Worm (Caenorhabditis elegans) whole organism, L3 larva: ENCODE measurements around the gene srj-4.
A peak's percentile ranks its signal among the peaks of the same experiment; 100 is the strongest.

Experiments used
- R02D3.7 ChIP-seq: fragments of 150-350 bp; optimal IDR thresholded peaks from 2 replicates; lab custom pipeline; 2014; ENCODE audit warnings: missing biosample characterization, missing genetic modification characterization
- ZK546.5 ChIP-seq: sonication (generic microtip); optimal IDR thresholded peaks from 2 replicates; lab custom pipeline; 2017; ENCODE audit warnings: missing biosample characterization, missing genetic modification characterization
- aly-2 ChIP-seq: fragments of 150-350 bp; optimal IDR thresholded peaks from 2 replicates; lab custom pipeline; 2014; ENCODE audit warnings: missing biosample characterization, missing genetic modification characterization
- ama-1 ChIP-seq: fragments of 150-350 bp; optimal IDR thresholded peaks from 2 replicates; lab custom pipeline; 2018
- ceh-82 ChIP-seq: fragments of 150-350 bp; optimal IDR thresholded peaks from 2 replicates; lab custom pipeline; 2014; ENCODE audit warnings: missing biosample characterization, missing genetic modification characterization
- ceh-9 ChIP-seq: sonication (generic microtip); optimal IDR thresholded peaks from 2 replicates; lab custom pipeline; 2018; ENCODE audit warnings: missing biosample characterization, missing genetic modification characterization
- daf-12 ChIP-seq: fragments of 150-350 bp; optimal IDR thresholded peaks from 2 replicates; lab custom pipeline; 2014; ENCODE audit warnings: missing biosample characterization, missing genetic modification reagents, missing genetic modification characterization
- egl-27 ChIP-seq: sonication (generic microtip); optimal IDR thresholded peaks from 4 replicates; lab custom pipeline; 2017; ENCODE audit warnings: missing biosample characterization, missing genetic modification reagents, missing genetic modification characterization
- egl-5 ChIP-seq: fragments of 150-350 bp; optimal IDR thresholded peaks from 2 replicates; lab custom pipeline; 2017; ENCODE audit warnings: missing biosample characterization, missing genetic modification reagents, missing genetic modification characterization, inconsistent platforms
- elt-1 ChIP-seq: fragments of 150-350 bp; optimal IDR thresholded peaks from 2 replicates; lab custom pipeline; 2014; ENCODE audit warnings: missing biosample characterization, missing genetic modification characterization
- elt-3 ChIP-seq, 3 experiments: fragments of 150-350 bp in 1 of 3; sonication (generic microtip) in 2 of 3; optimal IDR thresholded peaks; 2 replicates in 2 of 3; 4 replicates in 1 of 3; lab custom pipeline; 2014 to 2017; ENCODE audit warnings: missing biosample characterization in 3 of 3, missing genetic modification characterization in 3 of 3
- eor-1 ChIP-seq, 2 experiments: fragments of 150-350 bp; optimal IDR thresholded peaks; 2 replicates each; lab custom pipeline; 2014 to 2018; ENCODE audit warnings: missing biosample characterization in 2 of 2, missing genetic modification characterization in 2 of 2
- fkh-10 ChIP-seq: sonication (generic microtip); optimal IDR thresholded peaks from 2 replicates; lab custom pipeline; 2017; ENCODE audit warnings: missing biosample characterization, missing genetic modification reagents, missing genetic modification characterization
- fkh-2 ChIP-seq: fragments of 150-350 bp; optimal IDR thresholded peaks from 2 replicates; lab custom pipeline; 2014; ENCODE audit warnings: missing biosample characterization, missing genetic modification reagents, missing genetic modification characterization
- lin-15B ChIP-seq: fragments of 150-350 bp; optimal IDR thresholded peaks from 2 replicates; lab custom pipeline; 2014; ENCODE audit warnings: missing biosample characterization, missing genetic modification characterization
- lin-39 ChIP-seq: fragments of 150-350 bp; optimal IDR thresholded peaks from 2 replicates; lab custom pipeline; 2018; ENCODE audit warnings: missing biosample characterization, missing genetic modification reagents, missing genetic modification characterization
- mdl-1 ChIP-seq: fragments of 150-350 bp; optimal IDR thresholded peaks from 2 replicates; lab custom pipeline; 2014; ENCODE audit warnings: missing biosample characterization, missing genetic modification characterization
- mml-1 ChIP-seq: fragments of 150-350 bp; sonication (generic microtip); optimal IDR thresholded peaks from 3 replicates; lab custom pipeline; 2014; ENCODE audit warnings: missing biosample characterization, missing genetic modification characterization
- nfya-1 ChIP-seq: sonication (generic microtip); optimal IDR thresholded peaks from 2 replicates; lab custom pipeline; 2017; ENCODE audit warnings: missing genetic modification characterization, mild to moderate bottlenecking, missing compliant biosample characterization, antibody characterized with exemption, moderate library complexity; ENCODE audit not compliant: insufficient read depth
- nhr-12 ChIP-seq: fragments of 150-350 bp; optimal IDR thresholded peaks from 2 replicates; lab custom pipeline; 2014; ENCODE audit warnings: missing biosample characterization, missing genetic modification characterization
- nhr-23 ChIP-seq: fragments of 150-350 bp; optimal IDR thresholded peaks from 2 replicates; lab custom pipeline; 2014; ENCODE audit warnings: missing biosample characterization, missing genetic modification reagents, missing genetic modification characterization
- nhr-237 ChIP-seq: fragments of 150-350 bp; optimal IDR thresholded peaks from 2 replicates; lab custom pipeline; 2014; ENCODE audit warnings: missing biosample characterization, missing genetic modification characterization
- nhr-25 ChIP-seq: sonication (generic microtip); optimal IDR thresholded peaks from 2 replicates; lab custom pipeline; 2017; ENCODE audit warnings: missing biosample characterization, missing genetic modification characterization
- nhr-28 ChIP-seq: fragments of 150-350 bp; optimal IDR thresholded peaks from 2 replicates; lab custom pipeline; 2014; ENCODE audit warnings: missing biosample characterization, missing genetic modification characterization
- nhr-43 ChIP-seq: sonication (generic microtip); optimal IDR thresholded peaks from 2 replicates; lab custom pipeline; 2016; ENCODE audit warnings: mild to moderate bottlenecking, missing genetic modification characterization, missing compliant biosample characterization; ENCODE audit not compliant: poor library complexity, severe bottlenecking
- nhr-67 ChIP-seq: fragments of 150-350 bp; optimal IDR thresholded peaks from 2 replicates; lab custom pipeline; 2014; ENCODE audit warnings: missing biosample characterization, missing genetic modification characterization
- nhr-77 ChIP-seq: fragments of 150-350 bp; optimal IDR thresholded peaks from 2 replicates; lab custom pipeline; 2014; ENCODE audit warnings: missing biosample characterization, missing genetic modification characterization
- pqm-1 ChIP-seq: fragments of 150-350 bp; optimal IDR thresholded peaks from 2 replicates; lab custom pipeline; 2017; ENCODE audit warnings: missing biosample characterization, missing genetic modification characterization, inconsistent platforms
- skn-1 ChIP-seq: fragments of 150-350 bp; optimal IDR thresholded peaks from 2 replicates; lab custom pipeline; 2014; ENCODE audit warnings: missing biosample characterization, missing genetic modification characterization
- snpc-4 ChIP-seq: fragments of 150-350 bp; optimal IDR thresholded peaks from 2 replicates; lab custom pipeline; 2014; ENCODE audit warnings: missing biosample characterization, missing genetic modification characterization
- tbx-2 ChIP-seq: sonication (generic microtip); optimal IDR thresholded peaks from 2 replicates; lab custom pipeline; 2016; ENCODE audit warnings: mild to moderate bottlenecking, missing genetic modification characterization, missing compliant biosample characterization
- unc-62 ChIP-seq: fragments of 150-350 bp; sonication (generic microtip); optimal IDR thresholded peaks from 4 replicates; lab custom pipeline; 2014; ENCODE audit warnings: missing biosample characterization, missing genetic modification reagents, missing genetic modification characterization
- zag-1 ChIP-seq: fragments of 150-350 bp; optimal IDR thresholded peaks from 2 replicates; lab custom pipeline; 2014; ENCODE audit warnings: missing biosample characterization, missing genetic modification characterization
- ztf-11 ChIP-seq: fragments of 150-350 bp; optimal IDR thresholded peaks from 2 replicates; lab custom pipeline; 2014; ENCODE audit warnings: missing biosample characterization, missing genetic modification characterization
- ztf-4 ChIP-seq: fragments of 150-350 bp; optimal IDR thresholded peaks from 2 replicates; lab custom pipeline; 2014; ENCODE audit warnings: missing biosample characterization, missing genetic modification characterization

The srj-4 gene

ce11 chrV:12150607-12151006 is 12.4 kb upstream of the srj-4 start, which contains the start of gene che-11:
Gene che-11, minus strand, starts transcription at chrV:12150707.
- TF ChIP-seq skn-1 (tag; lab: Kevin White, UChicago) (no peak), unc-62 (GFP tag; lab: Kevin White, UChicago) (no peak), mdl-1 (tag; lab: Kevin White, UChicago) (no peak), egl-5 (no peak), nhr-23 (tag; lab: Kevin White, UChicago) (no peak), tbx-2 (tag; lab: Kevin White, UChicago) (no peak), ama-1 (no peak), fkh-2 (tag; lab: Kevin White, UChicago) (no peak), ztf-4 (tag; lab: Kevin White, UChicago) (no peak), nhr-25 (no peak), nhr-12 (tag; lab: Kevin White, UChicago) (no peak), nhr-67 (tag; lab: Kevin White, UChicago) (no peak), pqm-1 (tag; lab: Kevin White, UChicago) (no peak), lin-15B (tag; lab: Kevin White, UChicago) (no peak), nhr-43 (tag; lab: Kevin White, UChicago) (no peak), nhr-28 (tag; lab: Kevin White, UChicago) (no peak)
- TF ChIP-seq, all 47 proteins: peak for 0

- TF ChIP-seq skn-1 (tag; lab: Kevin White, UChicago), result no peak
- no peak for TF ChIP-seq fkh-2 (tag; lab: Kevin White, UChicago)
- no peak for TF ChIP-seq elt-3 (tag; optimal IDR thresholded peaks at IDR 0.05; lab: Kevin White, UChicago)
- no peak for TF ChIP-seq ceh-82 (tag; lab: Kevin White, UChicago)
- TF ChIP-seq lin-39, result no peak
- TF ChIP-seq aly-2 (tag; lab: Kevin White, UChicago), result no peak
- TF ChIP-seq daf-12 (tag; lab: Kevin White, UChicago), result no peak
- no peak for TF ChIP-seq ztf-11 (tag; lab: Kevin White, UChicago)
- TF ChIP-seq snpc-4, result no peak
Measured at ce11 chrV:12152857-12153256, 10.1 kb upstream of the srj-4 start, which contains the start of gene C27A7.8. Gene C27A7.8, plus strand, starts transcription at chrV:12153157.

ce11 chrV:12153784-12154183 is 9.2 kb upstream of the srj-4 start:
- TF ChIP-seq nhr-25 (no peak), elt-1 (tag; lab: Kevin White, UChicago) (no peak), nhr-23 (tag; lab: Kevin White, UChicago) (no peak), pqm-1 (tag; lab: Kevin White, UChicago) (no peak), egl-27 (tag; lab: Kevin White, UChicago) (no peak), eor-1 (tag; optimal IDR thresholded peaks at IDR 0.05; lab: Kevin White, UChicago) (no peak), nfya-1 (tag; lab: Kevin White, UChicago) (no peak), lin-39 (no peak), ZK546.5 (tag; lab: Kevin White, UChicago) (no peak)

- TF ChIP-seq fkh-10 (GFP tag; lab: Kevin White, UChicago), result no peak
- no peak for TF ChIP-seq ZK546.5 (tag; lab: Kevin White, UChicago)
- no peak for TF ChIP-seq nhr-43 (tag; lab: Kevin White, UChicago)
- no peak for TF ChIP-seq R02D3.7
- no peak for TF ChIP-seq ztf-4 (tag; lab: Kevin White, UChicago)
- no peak for TF ChIP-seq mml-1 (tag; lab: Kevin White, UChicago)
- TF ChIP-seq ceh-9 (tag; lab: Kevin White, UChicago), result no peak
- TF ChIP-seq nhr-12 (tag; lab: Kevin White, UChicago), result no peak
- TF ChIP-seq daf-12 (tag; lab: Kevin White, UChicago), result no peak
- TF ChIP-seq egl-5, result no peak
- TF ChIP-seq nhr-25, result no peak
- no peak for TF ChIP-seq nhr-237
- TF ChIP-seq elt-3 (tag; optimal IDR thresholded peaks at IDR 0.05; lab: Kevin White, UChicago), result no peak
- TF ChIP-seq snpc-4, result no peak
- no peak for TF ChIP-seq egl-27 (tag; lab: Kevin White, UChicago)
- no peak for TF ChIP-seq nhr-77 (tag; lab: Kevin White, UChicago)
- TF ChIP-seq elt-1 (tag; lab: Kevin White, UChicago), result no peak
Measured at ce11 chrV:12154554-12154953, 8.5 kb upstream of the srj-4 start, which contains the start of gene C27A7.9. Gene C27A7.9, minus strand, starts transcription at chrV:12154654.

- TF ChIP-seq nfya-1 (tag; lab: Kevin White, UChicago), result peak; percentile 25
- no peak for TF ChIP-seq zag-1 (tag; lab: Kevin White, UChicago)
- TF ChIP-seq, all 47 proteins: peak for 1
Measured at ce11 chrV:12158377-12158776, 4.6 kb upstream of the srj-4 start.
